Fruit fly (Drosophila melanogaster): ENCODE results near the gene CG17193.

- TF ChIP-seq pdm3 (GFP tag; optimal IDR thresholded peaks at IDR 0.05) (no peak), OdsH (GFP tag; optimal IDR thresholded peaks at IDR 0.05) (no peak), Gug (GFP tag; IDR thresholded peaks at IDR 0.05) (no peak), Blimp-1 (GFP tag; optimal IDR thresholded peaks at IDR 0.05) (no peak), Lpt (GFP tag; optimal IDR thresholded peaks at IDR 0.05) (no peak), Hr39 (GFP tag; optimal IDR thresholded peaks at IDR 0.05) (no peak), Eip93F (GFP tag; optimal IDR thresholded peaks at IDR 0.05) (no peak), CG1621 (tag; optimal IDR thresholded peaks at IDR 0.05) (no peak), CG9139 (GFP tag; optimal IDR thresholded peaks at IDR 0.05) (no peak), Hr4 (GFP tag; optimal IDR thresholded peaks at IDR 0.05) (no peak), Sox15 (GFP tag; optimal IDR thresholded peaks at IDR 0.05) (no peak), Hr38 (GFP tag; optimal IDR thresholded peaks at IDR 0.05) (no peak)
These were observed 60.5 kb downstream of the CG17193 start for dm6 chr3R:19995408-19995807.
